Worm (Caenorhabditis elegans) whole organism, L2 larva: ENCODE measurements around the gene Y48E1B.3.
A peak's percentile ranks its signal among the peaks of the same experiment; 100 is the strongest.

Experiments used
- C34F6.9 ChIP-seq: fragments of 150-350 bp; optimal IDR thresholded peaks from 2 replicates; lab custom pipeline; 2014; ENCODE audit warnings: missing biosample characterization, missing genetic modification characterization
- F13H6.1 ChIP-seq: sonication (generic microtip); optimal IDR thresholded peaks from 2 replicates; lab custom pipeline; 2016; ENCODE audit warnings: missing genetic modification characterization, missing compliant biosample characterization
- R02D3.7 ChIP-seq: fragments of 150-350 bp; optimal IDR thresholded peaks from 2 replicates; lab custom pipeline; 2014; ENCODE audit warnings: missing biosample characterization, missing genetic modification characterization
- Y55F3AM.14 ChIP-seq: fragments of 200-800 bp; sonication (Bioruptor generic); optimal IDR thresholded peaks from 2 replicates; lab custom pipeline; 2018; ENCODE audit warnings: mild to moderate bottlenecking, missing genetic modification characterization, missing compliant biosample characterization
- ZK546.5 ChIP-seq: sonication (generic microtip); optimal IDR thresholded peaks from 2 replicates; lab custom pipeline; 2017; ENCODE audit warnings: missing biosample characterization, missing genetic modification characterization
- alr-1 ChIP-seq: fragments of 150-350 bp; optimal IDR thresholded peaks from 2 replicates; lab custom pipeline; 2014; ENCODE audit warnings: missing biosample characterization, missing genetic modification characterization
- aly-2 ChIP-seq: fragments of 150-350 bp; optimal IDR thresholded peaks from 2 replicates; lab custom pipeline; 2014; ENCODE audit warnings: missing biosample characterization, missing genetic modification characterization
- ama-1 ChIP-seq: fragments of 150-350 bp; optimal IDR thresholded peaks from 2 replicates; lab custom pipeline; 2018; ENCODE audit warnings: inconsistent platforms
- blmp-1 ChIP-seq: sonication (generic microtip); optimal IDR thresholded peaks from 2 replicates; lab custom pipeline; 2017; ENCODE audit warnings: missing genetic modification characterization, mild to moderate bottlenecking, missing compliant biosample characterization, antibody characterized with exemption, moderate library complexity; ENCODE audit not compliant: insufficient read depth
- ceh-16 ChIP-seq: fragments of 150-350 bp; optimal IDR thresholded peaks from 2 replicates; lab custom pipeline; 2014; ENCODE audit warnings: missing biosample characterization, missing genetic modification characterization
- ceh-82 ChIP-seq: fragments of 150-350 bp; optimal IDR thresholded peaks from 2 replicates; lab custom pipeline; 2014; ENCODE audit warnings: missing biosample characterization, missing genetic modification characterization
- crh-2 ChIP-seq: sonication (generic microtip); optimal IDR thresholded peaks from 2 replicates; lab custom pipeline; 2017; ENCODE audit warnings: missing biosample characterization, missing genetic modification characterization
- dmd-4 ChIP-seq: sonication (generic microtip); optimal IDR thresholded peaks from 2 replicates; lab custom pipeline; 2017; ENCODE audit warnings: missing biosample characterization, missing genetic modification characterization
- egl-27 ChIP-seq: sonication (generic microtip); optimal IDR thresholded peaks from 3 replicates; lab custom pipeline; 2017; ENCODE audit warnings: missing biosample characterization, missing genetic modification reagents, missing genetic modification characterization
- elt-1 ChIP-seq: fragments of 150-350 bp; optimal IDR thresholded peaks from 2 replicates; lab custom pipeline; 2014; ENCODE audit warnings: missing biosample characterization, missing genetic modification characterization
- elt-3 ChIP-seq: sonication (generic microtip); optimal IDR thresholded peaks from 2 replicates; lab custom pipeline; 2017; ENCODE audit warnings: missing biosample characterization, missing genetic modification characterization
- fos-1 ChIP-seq: fragments of 150-350 bp; optimal IDR thresholded peaks from 2 replicates; lab custom pipeline; 2014; ENCODE audit warnings: missing biosample characterization, missing genetic modification characterization
- gmeb-1 ChIP-seq: fragments of 150-350 bp; optimal IDR thresholded peaks from 2 replicates; lab custom pipeline; 2014; ENCODE audit warnings: missing biosample characterization, missing genetic modification characterization
- lin-11 ChIP-seq: fragments of 150-350 bp; sonication (generic microtip); optimal IDR thresholded peaks from 2 replicates; lab custom pipeline; 2014; ENCODE audit warnings: missing biosample characterization, missing genetic modification characterization, inconsistent platforms, mixed read lengths
- lin-13 ChIP-seq: fragments of 150-350 bp; optimal IDR thresholded peaks from 2 replicates; lab custom pipeline; 2014; ENCODE audit warnings: missing biosample characterization, missing genetic modification reagents, missing genetic modification characterization
- lin-39 ChIP-seq: fragments of 150-350 bp; optimal IDR thresholded peaks from 2 replicates; lab custom pipeline; 2014; ENCODE audit warnings: missing biosample characterization, missing genetic modification reagents, missing genetic modification characterization
- lsy-2 ChIP-seq, 2 experiments: fragments of 150-350 bp in 1 of 2; sonication (generic microtip) in 1 of 2; optimal IDR thresholded peaks; 2 replicates each; lab custom pipeline; 2014 to 2017; ENCODE audit warnings: missing biosample characterization in 2 of 2, missing genetic modification characterization in 2 of 2
- mab-5 ChIP-seq: fragments of 150-350 bp; optimal IDR thresholded peaks from 2 replicates; lab custom pipeline; 2014; ENCODE audit warnings: missing biosample characterization, missing genetic modification characterization
- mbf-1 ChIP-seq: sonication (generic microtip); optimal IDR thresholded peaks from 2 replicates; lab custom pipeline; 2017; ENCODE audit warnings: missing biosample characterization, missing genetic modification characterization
- mdl-1 ChIP-seq, 2 experiments: fragments of 150-350 bp in 1 of 2; sonication (generic microtip) in 1 of 2; optimal IDR thresholded peaks; 2 replicates each; lab custom pipeline; 2017; ENCODE audit warnings: missing biosample characterization in 2 of 2, missing genetic modification characterization in 2 of 2
- nhr-10 ChIP-seq: sonication (generic microtip); optimal IDR thresholded peaks from 2 replicates; lab custom pipeline; 2017; ENCODE audit warnings: missing biosample characterization, missing genetic modification characterization
- nhr-11 ChIP-seq: fragments of 150-350 bp; optimal IDR thresholded peaks from 2 replicates; lab custom pipeline; 2014; ENCODE audit warnings: missing biosample characterization, missing genetic modification characterization
- nhr-12 ChIP-seq: fragments of 150-350 bp; optimal IDR thresholded peaks from 2 replicates; lab custom pipeline; 2014; ENCODE audit warnings: missing biosample characterization, missing genetic modification characterization
- nhr-129 ChIP-seq: fragments of 150-350 bp; optimal IDR thresholded peaks from 2 replicates; lab custom pipeline; 2014; ENCODE audit warnings: missing biosample characterization, missing genetic modification characterization
- nhr-21 ChIP-seq: fragments of 150-350 bp; optimal IDR thresholded peaks from 2 replicates; lab custom pipeline; 2014; ENCODE audit warnings: missing biosample characterization, missing genetic modification characterization
- nhr-23 ChIP-seq: fragments of 150-350 bp; optimal IDR thresholded peaks from 2 replicates; lab custom pipeline; 2014; ENCODE audit warnings: missing biosample characterization, missing genetic modification reagents, missing genetic modification characterization
- nhr-237 ChIP-seq: fragments of 150-350 bp; optimal IDR thresholded peaks from 2 replicates; lab custom pipeline; 2014; ENCODE audit warnings: missing biosample characterization, missing genetic modification characterization
- nhr-25 ChIP-seq: fragments of 150-350 bp; sonication (generic microtip); optimal IDR thresholded peaks from 3 replicates; lab custom pipeline; 2014; ENCODE audit warnings: missing biosample characterization, missing genetic modification characterization
- nhr-6 ChIP-seq: fragments of 150-350 bp; optimal IDR thresholded peaks from 2 replicates; lab custom pipeline; 2014; ENCODE audit warnings: missing biosample characterization, missing genetic modification characterization
- nhr-77 ChIP-seq: fragments of 150-350 bp; optimal IDR thresholded peaks from 2 replicates; lab custom pipeline; 2014; ENCODE audit warnings: missing biosample characterization, missing genetic modification characterization
- peb-1 ChIP-seq: fragments of 150-350 bp; optimal IDR thresholded peaks from 2 replicates; lab custom pipeline; 2014; ENCODE audit warnings: missing biosample characterization, missing genetic modification characterization
- sem-4 ChIP-seq: fragments of 150-350 bp; optimal IDR thresholded peaks from 2 replicates; lab custom pipeline; 2014; ENCODE audit warnings: missing biosample characterization, missing genetic modification reagents, missing genetic modification characterization
- skn-1 ChIP-seq: sonication (generic microtip); optimal IDR thresholded peaks from 2 replicates; lab custom pipeline; 2017; ENCODE audit warnings: missing biosample characterization, missing genetic modification characterization
- sma-3 ChIP-seq: sonication (generic microtip); optimal IDR thresholded peaks from 2 replicates; lab custom pipeline; 2016; ENCODE audit warnings: missing genetic modification reagents, missing genetic modification characterization, missing compliant biosample characterization
- sma-9 ChIP-seq, 2 experiments: fragments of 150-350 bp in 1 of 2; sonication (generic microtip) in 1 of 2; optimal IDR thresholded peaks; 2 replicates each; lab custom pipeline; 2014 to 2016; ENCODE audit warnings: missing genetic modification characterization in 2 of 2, mild to moderate bottlenecking in 1 of 2, missing biosample characterization in 1 of 2, missing compliant biosample characterization in 1 of 2, missing genetic modification reagents in 1 of 2, moderate library complexity in 1 of 2
- snpc-4 ChIP-seq: fragments of 150-350 bp; optimal IDR thresholded peaks from 2 replicates; lab custom pipeline; 2014; ENCODE audit warnings: missing biosample characterization, missing genetic modification characterization
- unc-39 ChIP-seq: fragments of 150-350 bp; optimal IDR thresholded peaks from 2 replicates; lab custom pipeline; 2014; ENCODE audit warnings: missing biosample characterization, missing genetic modification characterization
- unc-55 ChIP-seq: fragments of 150-350 bp; sonication (generic microtip); optimal IDR thresholded peaks from 3 replicates; lab custom pipeline; 2014; ENCODE audit warnings: missing biosample characterization, missing genetic modification reagents, missing genetic modification characterization
- unc-62 ChIP-seq: fragments of 150-350 bp; optimal IDR thresholded peaks from 2 replicates; lab custom pipeline; 2014; ENCODE audit warnings: missing biosample characterization, missing genetic modification reagents, missing genetic modification characterization
- zag-1 ChIP-seq: fragments of 150-350 bp; optimal IDR thresholded peaks from 2 replicates; lab custom pipeline; 2014; ENCODE audit warnings: missing biosample characterization, missing genetic modification characterization
- ztf-1 ChIP-seq: fragments of 200-800 bp; sonication (Bioruptor generic); conservative IDR thresholded peaks from 2 replicates; pipeline ENCODE4 v1.3.6; 2022; ENCODE audit warnings: missing genetic modification characterization, missing compliant biosample characterization
- ztf-11 ChIP-seq: sonication (generic microtip); optimal IDR thresholded peaks from 2 replicates; lab custom pipeline; 2017; ENCODE audit warnings: missing biosample characterization, missing genetic modification characterization
- ztf-4 ChIP-seq: fragments of 150-350 bp; optimal IDR thresholded peaks from 2 replicates; lab custom pipeline; 2014; ENCODE audit warnings: missing biosample characterization, missing genetic modification characterization

Gene Y48E1B.3

ce11 chrII:13609655-13610054 lies 41.9 kb upstream of the Y48E1B.3 start, which contains the start of gene gst-20:
Gene gst-20, minus strand, starts transcription at chrII:13609824.
- TF ChIP-seq egl-27 (tag; lab: Kevin White, UChicago) (no peak), mdl-1 (tag; optimal IDR thresholded peaks at IDR 0.05; lab: Kevin White, UChicago) (peak; percentile 35 to 76), aly-2 (tag; lab: Kevin White, UChicago) (no peak), sma-9 (GFP tag; optimal IDR thresholded peaks at IDR 0.05; lab: Kevin White, UChicago) (peak; percentile 91), sma-9 (tag; optimal IDR thresholded peaks at IDR 0.05; lab: Kevin White, UChicago) (no peak), gmeb-1 (tag; lab: Kevin White, UChicago) (peak; percentile 21), snpc-4 (tag; lab: Kevin White, UChicago) (no peak), nhr-6 (tag; lab: Kevin White, UChicago) (no peak), lin-11 (tag; lab: Kevin White, UChicago) (no peak), mab-5 (tag; lab: Kevin White, UChicago) (no peak), C34F6.9 (tag; lab: Kevin White, UChicago) (no peak), sma-3 (GFP tag; lab: Kevin White, UChicago) (peak; percentile 73), fos-1 (tag; lab: Kevin White, UChicago) (peak; percentile 35), crh-2 (tag; lab: Kevin White, UChicago) (peak; percentile 78), nhr-11 (tag; lab: Kevin White, UChicago) (no peak), unc-62 (GFP tag; lab: Kevin White, UChicago) (no peak), unc-39 (no peak), F13H6.1 (tag; lab: Kevin White, UChicago) (peak; percentile 50), nhr-23 (tag; lab: Kevin White, UChicago) (no peak), nhr-21 (tag; lab: Kevin White, UChicago) (peak; percentile 68), Y55F3AM.14 (GFP tag; lab: Kevin White, UChicago) (no peak), elt-3 (tag; lab: Kevin White, UChicago) (no peak), ztf-11 (tag; lab: Kevin White, UChicago) (no peak), mbf-1 (no peak), nhr-77 (tag; lab: Kevin White, UChicago) (no peak), lin-39 (tag; lab: Kevin White, UChicago) (no peak), zag-1 (no peak), skn-1 (tag; lab: Kevin White, UChicago) (peak; percentile 36), alr-1 (tag; lab: Kevin White, UChicago) (no peak), lsy-2 (tag; optimal IDR thresholded peaks at IDR 0.05; lab: Kevin White, UChicago) (no peak), nhr-10 (tag; lab: Kevin White, UChicago) (no peak), ceh-82 (tag; lab: Kevin White, UChicago) (no peak), ama-1 (lab: Kevin White, UChicago) (no peak), ztf-4 (no peak), nhr-12 (no peak), R02D3.7 (tag; lab: Kevin White, UChicago) (no peak), unc-55 (no peak), nhr-25 (tag; lab: Kevin White, UChicago) (peak; percentile 76), nhr-129 (tag; lab: Kevin White, UChicago) (peak; percentile 6), ZK546.5 (tag; lab: Kevin White, UChicago) (no peak), ceh-16 (tag; lab: Kevin White, UChicago) (no peak), ztf-1 (no peak), nhr-237 (no peak), dmd-4 (tag; lab: Kevin White, UChicago) (no peak), sem-4 (tag; lab: Kevin White, UChicago) (no peak), elt-1 (tag; lab: Kevin White, UChicago) (no peak), lin-13 (no peak), peb-1 (tag; lab: Kevin White, UChicago) (no peak), blmp-1 (peak; percentile 62)
